Fruit fly (Drosophila melanogaster) whole organism, adult: ENCODE results near the gene CG11986.
A peak's percentile ranks its signal among the peaks of the same experiment; 100 is the strongest.

Experiments used
- CG11617 ChIP-seq: fragments of 200-800 bp; sonication (Bioruptor generic); optimal IDR thresholded peaks from 2 replicates; lab custom pipeline; 2017; ENCODE audit warnings: mild to moderate bottlenecking, missing biosample characterization, missing genetic modification reagents, missing genetic modification characterization
- CG12768 ChIP-seq: fragments of 200-800 bp; sonication (Bioruptor generic); optimal IDR thresholded peaks from 2 replicates; lab custom pipeline; 2017; ENCODE audit warnings: missing biosample characterization, missing genetic modification characterization, mild to moderate bottlenecking, moderate library complexity, missing genetic modification reagents
- CG14711 ChIP-seq: fragments of 200-800 bp; sonication (Bioruptor generic); optimal IDR thresholded peaks from 2 replicates; lab custom pipeline; 2018; ENCODE audit warnings: missing biosample characterization, mild to moderate bottlenecking, missing genetic modification characterization, moderate library complexity
- CG1620 ChIP-seq: fragments of 200-800 bp; sonication (Bioruptor generic); optimal IDR thresholded peaks from 2 replicates; lab custom pipeline; 2016; ENCODE audit warnings: missing biosample characterization, missing genetic modification characterization
- CG33017 ChIP-seq: fragments of 200-800 bp; sonication (Bioruptor generic); optimal IDR thresholded peaks from 2 replicates; lab custom pipeline; 2018; ENCODE audit warnings: missing biosample characterization, mild to moderate bottlenecking, missing genetic modification characterization, moderate library complexity
- CG5204 ChIP-seq: fragments of 200-800 bp; sonication (Bioruptor generic); optimal IDR thresholded peaks from 2 replicates; lab custom pipeline; 2016; ENCODE audit warnings: missing biosample characterization, missing genetic modification characterization
- CG7045 ChIP-seq: fragments of 200-800 bp; sonication (Bioruptor generic); optimal IDR thresholded peaks from 2 replicates; lab custom pipeline; 2017; ENCODE audit warnings: missing biosample characterization, mild to moderate bottlenecking, missing genetic modification characterization
- CG7101 ChIP-seq: fragments of 200-800 bp; sonication (Bioruptor generic); optimal IDR thresholded peaks from 2 replicates; lab custom pipeline; 2018; ENCODE audit warnings: missing biosample characterization, mild to moderate bottlenecking, missing genetic modification characterization, moderate library complexity
- Clk ChIP-seq: fragments of 200-800 bp; sonication (Bioruptor generic); optimal IDR thresholded peaks from 2 replicates; lab custom pipeline; 2017; ENCODE audit warnings: missing biosample characterization, missing genetic modification characterization
- Crg-1 ChIP-seq: fragments of 200-800 bp; sonication (Bioruptor generic); optimal IDR thresholded peaks from 2 replicates; lab custom pipeline; 2016; ENCODE audit warnings: missing biosample characterization, missing genetic modification characterization
- Hr96 ChIP-seq: fragments of 200-800 bp; sonication (Bioruptor generic); optimal IDR thresholded peaks from 2 replicates; lab custom pipeline; 2016; ENCODE audit warnings: missing biosample characterization, missing genetic modification characterization
- Mnt ChIP-seq: fragments of 200-800 bp; sonication (Bioruptor generic); optimal IDR thresholded peaks from 2 replicates; lab custom pipeline; 2016; ENCODE audit warnings: missing biosample characterization, mild to moderate bottlenecking, missing genetic modification characterization
- bab1 ChIP-seq: fragments of 200-800 bp; sonication (Bioruptor generic); optimal IDR thresholded peaks from 3 replicates; lab custom pipeline; 2019; ENCODE audit warnings: missing biosample characterization, mild to moderate bottlenecking, missing genetic modification characterization, moderate library complexity
- cic ChIP-seq: fragments of 200-800 bp; sonication (Bioruptor generic); optimal IDR thresholded peaks from 2 replicates; lab custom pipeline; 2017; ENCODE audit warnings: missing biosample characterization, mild to moderate bottlenecking, missing genetic modification characterization, moderate library complexity
- cnc ChIP-seq, 2 experiments: fragments of >200 bp; optimal IDR thresholded peaks; 2 replicates each; lab custom pipeline; 2017
- kay ChIP-seq: fragments of 200-800 bp; sonication (Bioruptor generic); peaks from one replicate; lab custom pipeline; 2016; ENCODE audit warnings: missing biosample characterization, missing genetic modification characterization, borderline replicate concordance
- ovo ChIP-seq: fragments of 200-800 bp; sonication (Bioruptor generic); optimal IDR thresholded peaks from 2 replicates; lab custom pipeline; 2016; ENCODE audit warnings: missing biosample characterization, missing genetic modification characterization
- pad ChIP-seq: fragments of 200-800 bp; sonication (Bioruptor generic); optimal IDR thresholded peaks from 3 replicates; lab custom pipeline; 2017; ENCODE audit warnings: missing biosample characterization, missing genetic modification characterization, mild to moderate bottlenecking, moderate library complexity, missing genetic modification reagents
- tj ChIP-seq: fragments of 200-800 bp; sonication (Bioruptor generic); optimal IDR thresholded peaks from 3 replicates; lab custom pipeline; 2017; ENCODE audit warnings: missing biosample characterization, mild to moderate bottlenecking, missing genetic modification characterization, moderate library complexity
- toe ChIP-seq: fragments of 200-800 bp; sonication (Bioruptor generic); optimal IDR thresholded peaks from 2 replicates; lab custom pipeline; 2016; ENCODE audit warnings: missing biosample characterization, missing genetic modification characterization

Gene CG11986

DNA sequence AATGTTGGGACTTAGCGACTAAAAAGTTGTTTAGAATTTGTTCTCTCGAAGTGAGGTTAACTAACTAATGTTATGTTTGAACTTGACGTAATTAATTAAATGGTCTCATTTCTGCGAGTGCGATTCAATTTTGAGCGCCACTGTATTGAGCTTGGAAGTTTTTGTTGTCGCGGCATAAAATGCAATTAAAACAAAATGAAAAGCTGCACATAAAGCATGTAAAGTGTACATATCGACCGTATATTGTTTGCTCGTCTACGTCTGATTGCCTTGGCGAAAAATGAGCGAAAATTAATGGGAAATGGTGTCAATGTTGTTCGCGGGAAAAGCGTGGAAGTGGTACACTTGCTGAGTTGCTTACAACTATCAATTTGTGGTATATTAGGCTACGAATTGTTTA is 1.6 kb downstream of the CG11986 start:
- TF ChIP-seq bab1 (GFP tag; lab: Kevin White, UChicago) (peak; percentile 17), tj (GFP tag; lab: Kevin White, UChicago) (peak; percentile 95), Crg-1 (GFP tag; lab: Kevin White, UChicago) (no peak)

- TF ChIP-seq CG11617 (peak; percentile 17), bab1 (GFP tag; lab: Kevin White, UChicago) (peak; percentile 65), CG33017 (tag; lab: Kevin White, UChicago) (no peak), toe (no peak), CG1620 (GFP tag; lab: Kevin White, UChicago) (no peak), Hr96 (GFP tag; lab: Kevin White, UChicago) (no peak), Clk (GFP tag; lab: Kevin White, UChicago) (no peak), Mnt (GFP tag; lab: Kevin White, UChicago) (peak; percentile 53), cic (GFP tag; lab: Kevin White, UChicago) (peak; percentile 44), tj (GFP tag; lab: Kevin White, UChicago) (peak; percentile 69), cnc (optimal IDR thresholded peaks at IDR 0.05; lab: Kevin White, UChicago) (no peak), Crg-1 (GFP tag; lab: Kevin White, UChicago) (peak; percentile 14), kay (GFP tag; lab: Kevin White, UChicago) (no peak), CG7101 (tag; lab: Kevin White, UChicago) (peak; percentile 2), ovo (GFP tag; lab: Kevin White, UChicago) (no peak), pad (peak; percentile 16), CG12768 (GFP tag; lab: Kevin White, UChicago) (no peak), CG5204 (no peak), CG7045 (no peak), CG14711 (tag; lab: Kevin White, UChicago) (no peak)
Measured at dm6 chr3R:9019689-9020138, 4.5 kb downstream of the CG11986 start, which contains the start of gene tgo. Gene tgo, minus strand, starts transcription at chr3R:9020022.

dm6 chr3R:9023934-9024333 is 8.7 kb downstream of the CG11986 start:
- TF ChIP-seq Hr96 (GFP tag; lab: Kevin White, UChicago) (no peak), CG1620 (GFP tag; lab: Kevin White, UChicago) (no peak), Mnt (GFP tag; lab: Kevin White, UChicago) (no peak), cic (GFP tag; lab: Kevin White, UChicago) (no peak), bab1 (GFP tag; lab: Kevin White, UChicago) (no peak), pad (no peak), toe (no peak)

DNA sequence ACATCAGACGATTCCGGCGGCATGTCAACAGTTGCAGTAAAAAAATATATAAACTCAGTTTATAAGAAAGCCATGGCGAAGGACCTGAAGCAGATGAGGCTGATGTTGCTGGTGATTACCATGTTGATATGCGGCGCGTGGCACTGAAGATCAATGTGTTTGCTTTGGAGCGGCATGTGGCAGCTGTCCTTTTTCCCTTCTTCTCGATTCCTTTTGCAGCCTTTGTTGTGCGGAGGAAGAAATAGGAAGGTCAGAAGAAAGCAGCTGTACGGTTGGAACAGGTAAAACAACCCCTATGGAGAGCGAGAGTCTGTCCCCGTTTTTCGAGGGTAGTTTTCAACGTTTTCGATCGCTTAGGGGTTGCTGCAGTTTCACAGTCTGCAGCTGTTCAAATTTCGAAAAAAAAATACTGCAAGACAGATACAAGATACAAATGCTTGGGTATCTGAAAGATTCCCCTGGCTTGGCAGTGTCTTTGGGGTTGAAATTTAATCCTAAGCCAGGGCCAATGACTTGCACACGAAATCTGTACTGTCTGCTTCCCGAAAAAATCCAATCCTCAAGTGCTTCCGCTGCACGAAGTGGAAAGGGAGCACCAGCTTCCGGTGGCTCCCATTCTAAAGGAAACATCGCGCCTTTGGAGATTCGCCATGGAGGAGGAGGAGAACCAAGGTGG is 9.7 kb downstream of the CG11986 start:
- TF ChIP-seq ovo (GFP tag; lab: Kevin White, UChicago) (no peak), kay (GFP tag; lab: Kevin White, UChicago) (no peak), bab1 (GFP tag; lab: Kevin White, UChicago) (no peak), CG5204 (no peak), CG14711 (tag; lab: Kevin White, UChicago) (no peak), cnc (optimal IDR thresholded peaks at IDR 0.05; lab: Kevin White, UChicago) (no peak), CG33017 (tag; lab: Kevin White, UChicago) (no peak), CG11617 (no peak), CG1620 (GFP tag; lab: Kevin White, UChicago) (no peak), Clk (GFP tag; lab: Kevin White, UChicago) (no peak), Crg-1 (GFP tag; lab: Kevin White, UChicago) (no peak), toe (no peak)

DNA sequence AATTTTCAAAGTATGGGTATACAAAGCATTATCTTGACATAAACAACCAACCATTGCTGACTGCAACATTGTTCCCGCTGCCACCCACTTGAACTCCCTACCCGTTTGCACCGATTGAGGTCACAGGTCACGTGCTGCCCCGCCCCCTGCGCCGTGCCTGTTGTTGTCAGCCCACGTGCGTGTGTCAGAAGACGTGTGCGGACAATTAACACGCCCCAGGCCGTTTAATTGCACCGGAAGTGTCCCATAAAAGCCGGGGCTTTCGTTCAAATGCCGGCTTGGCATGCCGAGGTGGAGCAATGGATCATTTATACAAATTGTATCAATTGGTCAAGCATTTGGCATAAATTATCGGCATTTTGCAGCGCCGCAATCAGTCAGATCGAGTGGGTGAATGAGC is 11.8 kb downstream of the CG11986 start:
- TF ChIP-seq cnc (optimal IDR thresholded peaks at IDR 0.05; lab: Kevin White, UChicago) = no peak
- no peak for TF ChIP-seq kay (GFP tag; lab: Kevin White, UChicago)
- no peak for TF ChIP-seq Clk (GFP tag; lab: Kevin White, UChicago)
- TF ChIP-seq CG14711 (tag; lab: Kevin White, UChicago) = no peak
- no peak for TF ChIP-seq pad
- TF ChIP-seq Crg-1 (GFP tag; lab: Kevin White, UChicago) = no peak
- no peak for TF ChIP-seq CG7101 (tag; lab: Kevin White, UChicago)
- no peak for TF ChIP-seq CG5204
- TF ChIP-seq CG12768 (GFP tag; lab: Kevin White, UChicago) = no peak
- TF ChIP-seq Mnt (GFP tag; lab: Kevin White, UChicago) = no peak
- no peak for TF ChIP-seq cic (GFP tag; lab: Kevin White, UChicago)
- no peak for TF ChIP-seq ovo (GFP tag; lab: Kevin White, UChicago)
- TF ChIP-seq CG1620 (GFP tag; lab: Kevin White, UChicago) = no peak
- no peak for TF ChIP-seq toe
- TF ChIP-seq CG33017 (tag; lab: Kevin White, UChicago) = no peak

DNA sequence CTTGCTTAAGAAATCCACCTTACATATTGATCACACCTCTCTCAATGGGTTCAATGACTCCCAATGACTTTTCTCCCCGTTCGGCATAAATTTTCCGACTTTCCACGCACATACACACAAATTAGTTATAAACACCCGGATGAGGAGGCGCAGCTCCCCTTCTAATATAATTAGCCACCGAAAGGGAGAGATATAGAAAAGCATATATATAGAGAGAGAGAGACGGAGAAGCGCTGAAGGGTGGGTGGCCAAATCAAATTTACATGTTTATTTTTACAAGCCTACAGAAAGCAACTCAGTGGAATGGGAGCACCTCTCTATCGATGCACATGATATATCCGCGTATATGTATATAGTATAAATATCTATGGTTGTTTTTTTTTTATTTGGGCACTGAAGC is 13.4 kb downstream of the CG11986 start:
- TF ChIP-seq CG5204 = no peak
- no peak for TF ChIP-seq CG12768 (GFP tag; lab: Kevin White, UChicago)
- no peak for TF ChIP-seq Mnt (GFP tag; lab: Kevin White, UChicago)
- no peak for TF ChIP-seq cnc (optimal IDR thresholded peaks at IDR 0.05; lab: Kevin White, UChicago)
- TF ChIP-seq kay (GFP tag; lab: Kevin White, UChicago) = no peak
- TF ChIP-seq cic (GFP tag; lab: Kevin White, UChicago) = no peak
- no peak for TF ChIP-seq toe
- no peak for TF ChIP-seq CG1620 (GFP tag; lab: Kevin White, UChicago)
- no peak for TF ChIP-seq CG33017 (tag; lab: Kevin White, UChicago)
